Worm (Caenorhabditis elegans) whole organism, L4 larva: ENCODE measurements around the gene acc-1.

Experiments
- F26F4.8 ChIP-seq: fragments of 200-800 bp; sonication (Bioruptor generic); conservative IDR thresholded peaks from 2 replicates; pipeline ENCODE4 v1.3.6; 2022; ENCODE audit warnings: missing genetic modification characterization, missing compliant biosample characterization
- F49E8.2 ChIP-seq: sonication (generic microtip); optimal IDR thresholded peaks from 2 replicates; lab custom pipeline; 2016; ENCODE audit warnings: missing compliant biosample characterization, mild to moderate bottlenecking, missing genetic modification characterization, borderline replicate concordance
- T20F7.1 ChIP-seq: fragments of 200-800 bp; sonication (Bioruptor generic); optimal IDR thresholded peaks from 2 replicates; lab custom pipeline; 2018; ENCODE audit warnings: mild to moderate bottlenecking, missing genetic modification characterization, missing compliant biosample characterization
- T26A8.4 ChIP-seq: fragments of 200-800 bp; sonication (Bioruptor generic); IDR thresholded peaks from 2 replicates; pipeline ENCODE4 v1.3.6; 2022; ENCODE audit warnings: missing genetic modification characterization, missing compliant biosample characterization
- Y48G9A.11 ChIP-seq: fragments of 200-800 bp; sonication (Bioruptor generic); IDR thresholded peaks from 2 replicates; pipeline ENCODE4 v1.3.6; 2022; ENCODE audit warnings: missing genetic modification reagents, missing genetic modification characterization, missing compliant biosample characterization
- Y5F2A.4 ChIP-seq: fragments of 200-800 bp; sonication (Bioruptor generic); optimal IDR thresholded peaks from 2 replicates; lab custom pipeline; 2018; ENCODE audit warnings: mild to moderate bottlenecking, missing genetic modification characterization, missing compliant biosample characterization
- Y75B8A.6 ChIP-seq: fragments of 200-800 bp; sonication (Bioruptor generic); IDR thresholded peaks from 2 replicates; pipeline ENCODE4 v1.3.6; 2022; ENCODE audit warnings: missing genetic modification reagents, missing genetic modification characterization, missing compliant biosample characterization
- ZK337.2 ChIP-seq: fragments of 200-800 bp; sonication (Bioruptor generic); IDR thresholded peaks from 2 replicates; pipeline ENCODE4 v1.3.6; 2022; ENCODE audit warnings: missing genetic modification reagents, missing genetic modification characterization, missing compliant biosample characterization
- ZK546.5 ChIP-seq, 2 experiments: sonication (generic microtip); optimal IDR thresholded peaks; 2 replicates each; lab custom pipeline; 2017; ENCODE audit warnings: missing biosample characterization in 2 of 2, missing genetic modification characterization in 2 of 2
- ama-1 ChIP-seq: fragments of 150-350 bp; optimal IDR thresholded peaks from 2 replicates; lab custom pipeline; 2014; ENCODE audit warnings: inconsistent platforms, mixed read lengths
- arid-1 ChIP-seq: fragments of 200-800 bp; sonication (Bioruptor generic); conservative IDR thresholded peaks from 2 replicates; pipeline ENCODE4 v1.3.6; 2022; ENCODE audit warnings: missing genetic modification reagents, missing genetic modification characterization, missing compliant biosample characterization
- ceh-62 ChIP-seq: sonication (generic microtip); optimal IDR thresholded peaks from 2 replicates; lab custom pipeline; 2017; ENCODE audit warnings: missing biosample characterization, missing genetic modification characterization
- cey-2 ChIP-seq: sonication (generic microtip); optimal IDR thresholded peaks from 3 replicates; lab custom pipeline; 2017; ENCODE audit warnings: missing genetic modification characterization, mild to moderate bottlenecking, missing compliant biosample characterization, antibody characterized with exemption, borderline replicate concordance; ENCODE audit not compliant: insufficient read depth
- daf-12 ChIP-seq: fragments of 150-350 bp; optimal IDR thresholded peaks from 2 replicates; lab custom pipeline; 2014; ENCODE audit warnings: missing biosample characterization, missing genetic modification reagents, missing genetic modification characterization
- daf-16 ChIP-seq, 3 experiments: sonication (generic microtip); optimal IDR thresholded peaks; 2 replicates each; lab custom pipeline; 2016 to 2017; ENCODE audit warnings: missing genetic modification characterization in 3 of 3, missing genetic modification reagents in 3 of 3, mild to moderate bottlenecking in 2 of 3, missing compliant biosample characterization in 2 of 3, missing biosample characterization in 1 of 3, moderate library complexity in 1 of 3
- dmd-6 ChIP-seq: fragments of 200-800 bp; sonication (Bioruptor generic); IDR thresholded peaks from 2 replicates; pipeline ENCODE4 v1.3.6; 2022; ENCODE audit warnings: missing genetic modification reagents, missing genetic modification characterization, missing compliant biosample characterization
- dmd-8 ChIP-seq: fragments of 200-800 bp; sonication (Bioruptor generic); IDR thresholded peaks from 2 replicates; pipeline ENCODE4 v1.3.6; 2022; ENCODE audit warnings: missing genetic modification characterization, missing compliant biosample characterization
- dmd-9 ChIP-seq: fragments of 200-800 bp; sonication (Bioruptor generic); IDR thresholded peaks from 2 replicates; pipeline ENCODE4 v1.3.6; 2022; ENCODE audit warnings: missing genetic modification reagents, missing genetic modification characterization, missing compliant biosample characterization
- dve-1 ChIP-seq: sonication (generic microtip); optimal IDR thresholded peaks from 2 replicates; lab custom pipeline; 2017; ENCODE audit warnings: antibody characterized with exemption, mild to moderate bottlenecking, missing genetic modification characterization, missing compliant biosample characterization; ENCODE audit not compliant: insufficient read depth
- fos-1 ChIP-seq: fragments of 150-350 bp; optimal IDR thresholded peaks from 2 replicates; lab custom pipeline; 2014; ENCODE audit warnings: missing biosample characterization, missing genetic modification characterization
- hif-1 ChIP-seq, 2 experiments: sonication (generic microtip); optimal IDR thresholded peaks; 2 replicates each; lab custom pipeline; 2016 to 2017; ENCODE audit warnings: missing compliant biosample characterization in 2 of 2, missing genetic modification characterization in 2 of 2, missing genetic modification reagents in 2 of 2, missing genotype in 2 of 2, mild to moderate bottlenecking in 1 of 2
- hlh-11 ChIP-seq: fragments of 200-800 bp; sonication (Bioruptor generic); optimal IDR thresholded peaks from 2 replicates; lab custom pipeline; 2018; ENCODE audit warnings: mild to moderate bottlenecking, missing genetic modification characterization, missing compliant biosample characterization
- hlh-30 ChIP-seq: sonication (generic microtip); optimal IDR thresholded peaks from 2 replicates; lab custom pipeline; 2017; ENCODE audit warnings: antibody characterized with exemption, mild to moderate bottlenecking, missing genetic modification characterization, missing compliant biosample characterization; ENCODE audit not compliant: insufficient read depth
- hmg-1.1 ChIP-seq: fragments of 200-800 bp; sonication (Bioruptor generic); IDR thresholded peaks from 2 replicates; pipeline ENCODE4 v1.3.6; 2022; ENCODE audit warnings: missing genetic modification reagents, missing genetic modification characterization, missing compliant biosample characterization
- lin-29 ChIP-seq: fragments of 200-800 bp; sonication (Bioruptor generic); IDR thresholded peaks from 2 replicates; pipeline ENCODE4 v1.3.6; 2022; ENCODE audit warnings: missing genetic modification reagents, missing genetic modification characterization, missing compliant biosample characterization
- mdl-1 ChIP-seq, 2 experiments: fragments of 150-350 bp in 1 of 2; sonication (generic microtip) in 1 of 2; optimal IDR thresholded peaks; 2 replicates each; lab custom pipeline; 2014 to 2017; ENCODE audit warnings: missing biosample characterization in 2 of 2, missing genetic modification characterization in 2 of 2
- mep-1 ChIP-seq: fragments of 150-350 bp; sonication (generic microtip); optimal IDR thresholded peaks from 3 replicates; lab custom pipeline; 2014; ENCODE audit warnings: missing biosample characterization, missing genetic modification characterization
- mes-2 ChIP-seq: sonication (generic microtip); optimal IDR thresholded peaks from 2 replicates; lab custom pipeline; 2016; ENCODE audit warnings: missing genotype, mild to moderate bottlenecking, missing genetic modification characterization, missing compliant biosample characterization; ENCODE audit not compliant: poor library complexity, severe bottlenecking
- nhr-11 ChIP-seq: fragments of 150-350 bp; optimal IDR thresholded peaks from 2 replicates; lab custom pipeline; 2014; ENCODE audit warnings: missing biosample characterization, missing genetic modification characterization
- nhr-237 ChIP-seq: sonication (generic microtip); optimal IDR thresholded peaks from 2 replicates; lab custom pipeline; 2017; ENCODE audit warnings: missing biosample characterization, missing genetic modification characterization
- nhr-28 ChIP-seq: fragments of 150-350 bp; optimal IDR thresholded peaks from 2 replicates; lab custom pipeline; 2014; ENCODE audit warnings: missing biosample characterization, missing genetic modification characterization
- nhr-41 ChIP-seq: fragments of 200-800 bp; sonication (Bioruptor generic); IDR thresholded peaks from 2 replicates; pipeline ENCODE4 v1.3.6; 2022; ENCODE audit warnings: missing genetic modification reagents, missing genetic modification characterization, missing compliant biosample characterization
- nhr-48 ChIP-seq: sonication (generic microtip); optimal IDR thresholded peaks from 2 replicates; lab custom pipeline; 2016; ENCODE audit warnings: mild to moderate bottlenecking, missing genetic modification characterization, missing compliant biosample characterization
- nhr-77 ChIP-seq: fragments of 150-350 bp; optimal IDR thresholded peaks from 2 replicates; lab custom pipeline; 2014; ENCODE audit warnings: missing biosample characterization, missing genetic modification characterization
- php-3 ChIP-seq: fragments of 200-800 bp; sonication (Bioruptor generic); IDR thresholded peaks from 2 replicates; pipeline ENCODE4 v1.3.6; 2022; ENCODE audit warnings: missing genetic modification reagents, missing genetic modification characterization, missing compliant biosample characterization
- rbr-2 ChIP-seq: sonication (generic microtip); optimal IDR thresholded peaks from 2 replicates; lab custom pipeline; 2016; ENCODE audit warnings: missing genotype, missing genetic modification characterization, missing compliant biosample characterization
- snpc-1.2 ChIP-seq: fragments of 200-800 bp; sonication (Bioruptor generic); IDR thresholded peaks from 2 replicates; pipeline ENCODE4 v1.3.6; 2022; ENCODE audit warnings: missing genetic modification reagents, missing genetic modification characterization, missing compliant biosample characterization
- snpc-4 ChIP-seq: fragments of 150-350 bp; optimal IDR thresholded peaks from 2 replicates; lab custom pipeline; 2014; ENCODE audit warnings: missing biosample characterization, missing genetic modification characterization
- spr-1 ChIP-seq: sonication (generic microtip); optimal IDR thresholded peaks from 2 replicates; lab custom pipeline; 2016; ENCODE audit warnings: mild to moderate bottlenecking, missing genetic modification characterization, missing compliant biosample characterization
- tag-97 ChIP-seq: fragments of 200-800 bp; sonication (Bioruptor generic); IDR thresholded peaks from 2 replicates; pipeline ENCODE4 v1.3.6; 2022; ENCODE audit warnings: missing genetic modification characterization, missing compliant biosample characterization
- unc-130 ChIP-seq: sonication (generic microtip); optimal IDR thresholded peaks from 2 replicates; lab custom pipeline; 2016; ENCODE audit warnings: missing genetic modification reagents, missing genetic modification characterization, missing compliant biosample characterization

acc-1 gene

ce11 chrIV:9624275-9624674 lies 33.6 kb upstream of the acc-1 start, which contains the start of gene W09C2.8:
Gene W09C2.8 (minus strand): TSS chrIV:9624375.
- TF ChIP-seq tag-97 (GFP tag; lab: Robert Waterston, UW), result no peak
- TF ChIP-seq unc-130, result no peak
- no peak for TF ChIP-seq ZK337.2 (GFP tag; lab: Robert Waterston, UW)
- TF ChIP-seq nhr-11 (tag; lab: Kevin White, UChicago), result no peak
- no peak for TF ChIP-seq Y75B8A.6
- no peak for TF ChIP-seq F26F4.8 (GFP tag; lab: Robert Waterston, UW)
- no peak for TF ChIP-seq cey-2 (tag; lab: Kevin White, UChicago)
- TF ChIP-seq nhr-41, result no peak
- no peak for TF ChIP-seq ZK546.5 (tag; optimal IDR thresholded peaks at IDR 0.05; lab: Kevin White, UChicago)
- no peak for TF ChIP-seq F49E8.2
- TF ChIP-seq snpc-1.2 (GFP tag; lab: Robert Waterston, UW), result no peak
- TF ChIP-seq dmd-9, result no peak
- TF ChIP-seq lin-29 (GFP tag; lab: Robert Waterston, UW), result no peak

DNA sequence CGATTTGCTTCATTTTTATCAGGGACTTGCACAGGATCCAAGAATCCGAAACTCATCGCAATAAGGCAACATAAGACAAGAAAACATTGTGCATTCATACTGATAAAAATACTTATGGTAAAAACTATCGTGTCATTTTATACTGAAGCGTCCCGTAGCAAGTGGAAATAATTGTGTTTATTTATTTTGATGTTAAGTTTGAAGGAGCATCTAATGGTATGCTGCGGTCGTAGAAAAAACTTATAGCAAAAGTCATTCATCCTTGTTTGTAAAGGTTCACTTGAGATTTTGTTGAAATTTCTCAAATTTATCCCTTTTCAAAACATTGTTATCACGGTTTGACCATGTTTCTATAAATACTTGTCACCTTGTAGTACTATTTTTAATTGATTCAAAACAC lies 32.9 kb upstream of the acc-1 start, which contains the start of gene W09C2.10:
Gene W09C2.10 (minus strand): TSS at position 101 of the 400 bp plus-strand sequence.
- TF ChIP-seq ama-1 (lab: Kevin White, UChicago) (no peak), mes-2 (tag; lab: Kevin White, UChicago) (no peak), nhr-41 (no peak), hlh-11 (tag; lab: Kevin White, UChicago) (no peak), php-3 (GFP tag; lab: Robert Waterston, UW) (no peak), tag-97 (GFP tag; lab: Robert Waterston, UW) (no peak), mdl-1 (tag; optimal IDR thresholded peaks at IDR 0.05; lab: Kevin White, UChicago) (no peak), spr-1 (tag; lab: Kevin White, UChicago) (no peak), dmd-9 (no peak)

DNA sequence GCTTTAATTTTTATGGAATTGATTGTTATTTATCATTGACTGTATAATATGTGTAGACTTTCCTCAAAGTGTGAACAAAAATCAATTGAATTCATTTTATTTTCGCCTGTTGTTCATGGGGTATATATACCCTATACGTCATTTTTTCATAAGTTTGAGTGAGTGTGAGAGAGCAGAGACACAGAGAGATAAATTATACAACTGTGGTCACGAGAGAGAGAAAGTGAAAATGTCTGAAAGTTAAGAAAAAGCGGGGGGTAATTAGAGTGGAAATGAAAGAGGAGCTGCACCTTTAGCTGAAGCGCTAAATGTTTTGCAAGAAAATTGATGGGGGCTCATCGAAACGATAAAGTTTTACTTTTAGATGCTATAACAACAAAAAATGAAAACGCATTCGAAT lies 32.0 kb upstream of the acc-1 start:
- TF ChIP-seq nhr-237, result no peak
- no peak for TF ChIP-seq unc-130
- TF ChIP-seq T26A8.4 (GFP tag; lab: Robert Waterston, UW), result no peak
- peak; percentile 21 for TF ChIP-seq nhr-77 (tag; lab: Kevin White, UChicago)
- TF ChIP-seq hlh-11 (tag; lab: Kevin White, UChicago), result peak; percentile 27
- TF ChIP-seq hlh-30, result peak; percentile 68
- TF ChIP-seq daf-16 (GFP tag; optimal IDR thresholded peaks at IDR 0.05; lab: Kevin White, UChicago), result no peak
- no peak for TF ChIP-seq daf-16 (tag; optimal IDR thresholded peaks at IDR 0.05; lab: Kevin White, UChicago)
- no peak for TF ChIP-seq daf-12 (tag; lab: Kevin White, UChicago)
- no peak for TF ChIP-seq Y5F2A.4 (GFP tag; lab: Kevin White, UChicago)
- 0 out of 2 replicates have a peak, but pooled peaks have one; percentile 22 for TF ChIP-seq hmg-1.1 (GFP tag; lab: Robert Waterston, UW)
- peak; percentile 52 for TF ChIP-seq nhr-28 (tag; lab: Kevin White, UChicago)
- TF ChIP-seq T20F7.1, result no peak
- TF ChIP-seq Y75B8A.6, result no peak
- TF ChIP-seq ama-1 (lab: Kevin White, UChicago), result no peak
- TF ChIP-seq mdl-1 (tag; optimal IDR thresholded peaks at IDR 0.05; lab: Kevin White, UChicago), result peak in 1 of 2 experiments; percentile 25
- no peak for TF ChIP-seq ceh-62 (tag; lab: Kevin White, UChicago)
- peak; percentile 20 for TF ChIP-seq mep-1 (tag; lab: Kevin White, UChicago)
- TF ChIP-seq arid-1 (GFP tag; lab: Robert Waterston, UW), result 0 out of 2 replicates have a peak, but pooled peaks have one; percentile 13
- TF ChIP-seq hif-1 (tag; optimal IDR thresholded peaks at IDR 0.05; lab: Kevin White, UChicago), result peak in 1 of 2 experiments; percentile 17
- TF ChIP-seq mes-2 (tag; lab: Kevin White, UChicago), result no peak
- no peak for TF ChIP-seq nhr-11 (tag; lab: Kevin White, UChicago)
- TF ChIP-seq Y48G9A.11, result no peak
- TF ChIP-seq fos-1 (tag; lab: Kevin White, UChicago), result no peak
- TF ChIP-seq dve-1 (tag; lab: Kevin White, UChicago), result peak; percentile 65
- TF ChIP-seq nhr-48 (tag; lab: Kevin White, UChicago), result no peak
- TF ChIP-seq rbr-2 (tag; lab: Kevin White, UChicago), result no peak
- TF ChIP-seq dmd-8, result no peak
- TF ChIP-seq snpc-4 (tag; lab: Kevin White, UChicago), result no peak
- peak; percentile 42; the same call in 1 of the 2 replicates for TF ChIP-seq dmd-6
- TF ChIP-seq, all 104 proteins: peak for 11
